Worm (Caenorhabditis elegans) whole organism, dauer: Measurements from ENCODE around the gene nasp-1.

Experiments
- unc-62 ChIP-seq: sonication (generic microtip); optimal IDR thresholded peaks from 2 replicates; lab custom pipeline; 2017; ENCODE audit warnings: missing biosample characterization, missing genetic modification reagents, missing genetic modification characterization

nasp-1 gene

DNA sequence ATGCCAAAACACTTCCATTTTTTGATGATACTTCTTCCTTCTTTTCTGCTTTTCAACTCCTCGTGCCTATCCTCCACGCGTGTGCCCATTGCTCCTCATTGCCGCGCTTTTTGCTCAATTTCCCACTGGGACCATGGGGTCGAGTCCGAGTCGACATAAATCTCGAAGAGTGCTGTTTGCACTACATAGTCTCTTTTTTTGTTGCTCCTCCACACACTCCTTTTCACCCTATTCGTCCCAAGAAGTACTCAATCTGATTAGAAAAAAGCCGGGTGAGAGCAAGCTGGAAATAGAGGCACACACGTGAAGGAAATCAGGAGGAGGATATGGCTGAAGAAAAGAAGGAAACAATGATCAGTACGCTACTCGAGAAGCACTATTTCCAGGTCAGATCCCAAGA, 36.2 kb downstream of the nasp-1 start, which contains the start of gene arrd-6:
Gene arrd-6 (plus strand): TSS at position 169 of the 400 bp plus-strand sequence.
- TF ChIP-seq unc-62 (GFP tag; lab: Kevin White, UChicago) = no peak

DNA sequence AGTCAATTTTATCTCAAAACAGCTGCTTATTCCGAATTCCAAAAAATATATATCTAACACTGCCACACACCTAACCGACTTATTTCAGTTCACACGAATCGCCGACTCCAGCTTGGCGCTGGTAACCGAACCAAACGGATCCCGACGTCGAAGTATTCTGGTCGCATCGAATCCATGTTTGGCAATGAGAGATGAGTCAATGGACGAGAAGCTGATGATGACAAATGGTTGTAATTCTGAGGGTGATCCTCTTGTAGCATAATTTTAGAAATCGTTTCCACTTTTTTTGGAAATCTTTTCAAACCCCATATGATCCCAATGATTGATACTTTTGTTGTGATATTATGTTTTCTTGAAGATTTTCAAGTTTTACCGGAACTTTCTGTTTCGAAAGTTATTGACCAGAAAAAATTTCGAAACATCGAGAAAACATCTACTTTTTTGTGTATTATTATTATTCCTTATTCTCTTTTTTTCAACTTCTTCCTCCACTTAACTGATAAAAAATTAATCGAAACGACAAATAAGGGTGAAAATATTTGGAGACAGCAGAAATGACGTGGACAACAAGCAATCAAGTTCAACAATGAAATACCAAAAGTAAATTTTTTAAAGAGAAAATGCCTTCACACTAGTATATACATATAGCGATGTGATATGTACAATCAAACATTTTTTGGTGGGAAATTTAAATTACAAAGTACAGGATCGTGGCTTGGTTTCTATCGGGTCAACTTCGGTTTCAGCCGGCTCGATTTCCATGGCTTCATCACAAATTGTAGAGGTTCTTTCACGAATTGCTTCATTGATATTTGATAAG, 43.7 kb downstream of the nasp-1 start:
- TF ChIP-seq unc-62 (GFP tag; lab: Kevin White, UChicago) = no peak

DNA sequence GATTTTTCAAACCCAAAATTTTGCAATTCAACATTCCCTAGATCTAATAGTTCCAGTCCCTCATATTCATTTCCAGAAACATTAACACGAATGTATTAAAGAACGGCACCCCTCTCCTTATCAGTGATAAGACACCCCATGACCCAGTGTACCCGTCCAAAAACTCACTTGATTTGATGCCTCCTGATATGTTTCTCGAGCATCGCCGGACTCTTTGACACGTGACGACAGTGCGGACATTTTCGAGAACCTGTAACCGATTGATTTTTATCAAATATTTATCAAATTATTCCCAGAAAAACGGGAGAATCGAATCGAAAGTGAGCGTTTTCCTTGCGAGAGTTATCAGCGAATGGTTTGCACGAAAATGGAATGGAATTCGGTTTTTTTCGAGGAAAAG, 44.6 kb downstream of the nasp-1 start:
- no peak for TF ChIP-seq unc-62 (GFP tag; lab: Kevin White, UChicago)

DNA sequence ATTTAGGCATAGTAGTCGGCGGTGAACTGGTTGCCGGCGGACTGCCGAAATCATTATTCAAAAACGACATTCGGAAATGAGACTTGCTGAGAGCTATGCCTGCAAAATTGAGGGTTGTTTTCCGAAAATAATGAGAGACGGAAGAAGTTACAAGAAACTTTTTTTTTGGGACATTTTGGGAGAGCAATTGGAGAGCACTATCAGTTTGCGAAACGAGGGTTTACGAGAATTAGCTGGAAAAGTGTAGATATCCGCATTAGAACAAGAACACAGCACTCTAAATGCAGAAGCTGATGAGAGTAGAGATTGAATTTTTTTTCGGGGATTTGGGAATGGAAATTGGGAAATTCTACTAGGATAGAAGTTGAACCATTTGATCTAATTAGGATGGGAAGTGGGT, 46.1 kb downstream of the nasp-1 start, which contains the start of gene pqm-1:
Gene pqm-1 (minus strand): TSS at position 101 of the 400 bp plus-strand sequence.
- TF ChIP-seq unc-62 (GFP tag; lab: Kevin White, UChicago) = no peak

DNA sequence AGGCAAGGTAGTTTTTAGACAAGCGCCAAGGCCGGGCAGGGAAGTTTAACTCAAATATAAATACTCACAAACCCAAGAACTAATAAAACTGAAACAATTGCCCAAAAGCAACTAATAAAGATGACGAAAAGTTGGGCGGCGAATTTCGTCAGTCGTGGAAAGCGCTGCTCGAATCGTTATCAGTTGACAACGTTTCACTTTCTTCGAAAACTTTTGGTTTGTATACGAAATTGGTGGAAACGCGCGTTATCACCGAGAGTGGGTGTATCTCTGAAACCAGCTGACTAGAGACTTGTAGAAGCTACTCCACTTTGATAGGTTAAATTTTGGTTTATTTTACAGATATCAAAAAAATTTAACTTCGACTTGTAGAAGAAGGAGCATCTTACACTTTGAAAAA, 46.7 kb downstream of the nasp-1 start:
- no peak for TF ChIP-seq unc-62 (GFP tag; lab: Kevin White, UChicago)

DNA sequence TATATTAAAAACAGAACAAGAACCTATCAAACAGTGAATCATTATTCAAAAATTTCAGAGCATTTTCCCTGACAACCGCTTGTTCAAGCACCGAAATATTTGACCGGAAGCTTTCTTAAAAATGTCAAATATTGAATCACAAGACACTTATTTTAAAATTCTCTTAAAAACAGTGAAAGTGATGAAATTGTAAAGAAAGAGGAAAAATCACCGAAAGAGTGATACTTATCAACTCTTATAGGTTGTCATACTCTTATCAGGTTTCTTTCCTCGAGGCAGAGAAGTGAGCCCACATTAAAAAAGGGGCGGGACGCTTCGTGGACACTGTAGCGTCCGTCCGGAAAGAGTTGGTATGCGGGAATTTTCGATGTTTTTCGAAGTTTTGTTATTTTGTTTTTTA, 47.4 kb downstream of the nasp-1 start:
- TF ChIP-seq unc-62 (GFP tag; lab: Kevin White, UChicago) = no peak

DNA sequence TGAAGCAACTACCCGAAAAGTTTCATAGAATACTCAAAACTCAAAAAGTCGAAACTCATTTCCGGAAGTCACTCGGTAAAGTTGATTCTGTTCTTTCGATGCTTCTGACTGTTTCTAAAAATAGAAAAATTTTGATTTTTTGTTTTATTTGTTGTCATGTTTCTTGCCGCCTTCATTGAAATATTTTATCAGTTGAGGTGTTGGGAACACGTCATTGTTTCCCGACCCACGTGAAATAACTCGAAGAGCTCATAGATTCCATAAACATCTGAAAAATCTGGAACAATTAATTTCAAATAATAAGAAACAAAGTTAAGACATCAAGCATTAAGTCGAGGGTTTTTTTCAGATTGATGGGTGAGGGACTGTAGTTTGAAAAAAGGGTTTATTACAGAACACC, 48.5 kb downstream of the nasp-1 start:
- no peak for TF ChIP-seq unc-62 (GFP tag; lab: Kevin White, UChicago)

DNA sequence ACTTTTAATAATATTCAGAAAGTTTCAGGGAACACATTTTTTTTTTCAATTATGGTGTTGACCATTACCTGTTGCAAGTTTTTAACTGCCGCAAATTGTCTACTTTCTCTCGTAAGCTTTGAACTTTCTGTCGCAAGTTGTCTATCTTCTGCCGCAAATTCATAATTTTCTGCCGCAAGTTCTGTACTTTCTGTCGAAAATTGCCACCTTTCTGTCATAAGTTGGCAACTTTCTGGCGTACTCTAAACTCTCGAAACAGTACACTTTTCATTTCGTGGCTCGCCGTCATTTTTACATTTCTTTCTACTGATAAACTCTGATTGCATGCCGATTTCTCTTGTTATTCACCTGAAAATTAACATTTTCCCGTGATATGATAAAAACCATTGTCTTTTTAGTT, 49.0 kb downstream of the nasp-1 start:
- TF ChIP-seq unc-62 (GFP tag; lab: Kevin White, UChicago) = no peak

DNA sequence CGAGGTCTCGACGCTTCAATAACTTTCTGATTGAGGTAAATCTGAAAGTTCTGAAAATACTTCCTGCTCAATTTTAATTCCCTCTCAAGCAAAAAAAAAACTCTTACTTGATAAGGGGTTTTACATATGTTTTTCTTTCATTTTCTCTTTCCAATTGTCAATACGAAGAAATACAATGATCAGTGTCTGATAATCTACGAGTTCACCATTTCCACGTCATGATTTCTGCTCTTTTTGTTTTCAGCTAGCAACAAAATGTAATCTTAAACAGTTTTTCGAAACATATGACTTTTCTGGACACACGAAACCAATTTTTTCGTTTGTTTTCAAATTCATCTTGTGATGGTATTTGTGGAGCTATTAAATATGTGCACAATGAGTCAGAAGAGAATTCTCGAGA, 49.7 kb downstream of the nasp-1 start:
- TF ChIP-seq unc-62 (GFP tag; lab: Kevin White, UChicago) = no peak

DNA sequence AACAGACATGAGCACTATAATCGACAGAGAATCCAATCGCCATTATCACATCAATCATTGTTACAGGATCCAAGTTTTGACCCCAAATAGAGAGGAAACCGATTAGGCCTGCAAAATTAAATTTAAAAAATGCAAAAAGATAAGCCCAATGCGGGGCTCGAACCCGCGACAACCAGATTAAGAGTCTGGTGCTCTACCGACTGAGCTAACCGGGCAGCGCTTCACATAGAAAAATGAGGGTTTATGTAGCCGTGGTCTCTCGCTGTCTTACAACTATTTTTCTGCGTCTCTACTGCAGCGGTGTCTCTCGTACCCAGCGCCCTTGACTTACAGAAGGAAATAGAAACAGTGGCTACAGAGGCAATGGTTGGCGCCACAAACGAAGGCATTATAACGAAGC, 51.2 kb downstream of the nasp-1 start:
- TF ChIP-seq unc-62 (GFP tag; lab: Kevin White, UChicago) = no peak
